Worm (Caenorhabditis elegans): ENCODE measurements around the gene Y97E10AR.8.

- TF ChIP-seq ama-1 (optimal IDR thresholded peaks at IDR 0.05) = no peak
- no peak for TF ChIP-seq ceh-9 (tag; optimal IDR thresholded peaks at IDR 0.05)
- peak; percentile 73 for TF ChIP-seq pha-4 (tag; optimal IDR thresholded peaks at IDR 0.05)
- no peak for TF ChIP-seq ztf-11 (tag; optimal IDR thresholded peaks at IDR 0.05)
- TF ChIP-seq skn-1 (tag; optimal IDR thresholded peaks at IDR 0.05) = no peak
- no peak for TF ChIP-seq unc-62 (GFP tag; optimal IDR thresholded peaks at IDR 0.05)
- TF ChIP-seq jun-1 (tag; optimal IDR thresholded peaks at IDR 0.05) = no peak
- no peak for TF ChIP-seq snpc-4 (tag; optimal IDR thresholded peaks at IDR 0.05)
- TF ChIP-seq ZK546.5 (tag; optimal IDR thresholded peaks at IDR 0.05) = no peak
- no peak for TF ChIP-seq nhr-237 (tag; optimal IDR thresholded peaks at IDR 0.05)
Observed at ce11 chrV:7978798-7979197, 26.3 kb upstream of the Y97E10AR.8 start.
